Worm (Caenorhabditis elegans): ENCODE results near the gene ncx-6.

Gene ncx-6

ce11 chrIII:9697886-9698285 lies 15.9 kb downstream of the ncx-6 start:
- TF ChIP-seq nhr-67 (tag; optimal IDR thresholded peaks at IDR 0.05) (no peak), nhr-25 (tag; optimal IDR thresholded peaks at IDR 0.05) (peak; percentile 29), nhr-77 (tag; optimal IDR thresholded peaks at IDR 0.05) (no peak), skn-1 (tag; optimal IDR thresholded peaks at IDR 0.05) (no peak), fos-1 (tag; optimal IDR thresholded peaks at IDR 0.05) (no peak), nfya-1 (tag; optimal IDR thresholded peaks at IDR 0.05; ENCODE audit: insufficient read depth) (peak; percentile 23), ama-1 (optimal IDR thresholded peaks at IDR 0.05) (peak; percentile 41), ztf-4 (tag; optimal IDR thresholded peaks at IDR 0.05) (no peak), unc-62 (GFP tag; optimal IDR thresholded peaks at IDR 0.05) (no peak)

ce11 chrIII:9697323-9697722 lies 16.4 kb downstream of the ncx-6 start:
- TF ChIP-seq nhr-43 (tag; optimal IDR thresholded peaks at IDR 0.05; ENCODE audit: poor library complexity, severe bottlenecking) (peak; percentile 10), tbx-2 (tag; optimal IDR thresholded peaks at IDR 0.05) (peak; percentile 18), nhr-23 (tag; optimal IDR thresholded peaks at IDR 0.05) (peak; percentile 37), nhr-25 (tag; optimal IDR thresholded peaks at IDR 0.05) (peak; percentile 14), daf-12 (tag; optimal IDR thresholded peaks at IDR 0.05) (no peak), nhr-12 (tag; optimal IDR thresholded peaks at IDR 0.05) (no peak), fkh-2 (tag; optimal IDR thresholded peaks at IDR 0.05) (no peak), snpc-4 (tag; optimal IDR thresholded peaks at IDR 0.05) (peak; percentile 59), hmg-11 (tag; optimal IDR thresholded peaks at IDR 0.05) (peak; percentile 75), nfya-1 (tag; optimal IDR thresholded peaks at IDR 0.05; ENCODE audit: insufficient read depth) (peak; percentile 89), jun-1 (tag; optimal IDR thresholded peaks at IDR 0.05) (peak; percentile 1), ama-1 (optimal IDR thresholded peaks at IDR 0.05) (peak; percentile 12), pqm-1 (tag; optimal IDR thresholded peaks at IDR 0.05) (peak; percentile 45), elt-2 (tag; optimal IDR thresholded peaks at IDR 0.05) (peak; percentile 23), skn-1 (tag; optimal IDR thresholded peaks at IDR 0.05) (peak; percentile 42), elt-1 (tag; optimal IDR thresholded peaks at IDR 0.05) (peak; percentile 21), lin-15B (tag; optimal IDR thresholded peaks at IDR 0.05) (peak; percentile 74), nhr-67 (tag; optimal IDR thresholded peaks at IDR 0.05) (no peak), sea-2 (GFP tag; optimal IDR thresholded peaks at IDR 0.05) (no peak), pha-4 (tag; optimal IDR thresholded peaks at IDR 0.05) (peak; percentile 56), lin-39 (tag; optimal IDR thresholded peaks at IDR 0.05) (peak; percentile 93)

- TF ChIP-seq nhr-12 (tag; optimal IDR thresholded peaks at IDR 0.05) (no peak), egl-5 (tag; optimal IDR thresholded peaks at IDR 0.05) (no peak), pqm-1 (tag; optimal IDR thresholded peaks at IDR 0.05) (no peak), jun-1 (tag; optimal IDR thresholded peaks at IDR 0.05) (no peak), hmg-11 (tag; optimal IDR thresholded peaks at IDR 0.05) (no peak), lin-39 (tag; optimal IDR thresholded peaks at IDR 0.05) (no peak)
Observed at ce11 chrIII:9696417-9696816, 17.3 kb downstream of the ncx-6 start, which contains the start of gene bud-31. bud-31 (minus strand) TSS chrIII:9696517.

ce11 chrIII:9695379-9695778 lies 18.4 kb downstream of the ncx-6 start:
- TF ChIP-seq lin-15B (tag; optimal IDR thresholded peaks at IDR 0.05) (peak; percentile 19), nhr-25 (tag; optimal IDR thresholded peaks at IDR 0.05) (peak; percentile 6), hmg-11 (tag; optimal IDR thresholded peaks at IDR 0.05) (peak; percentile 16), unc-39 (tag; optimal IDR thresholded peaks at IDR 0.05) (no peak), nfya-1 (tag; optimal IDR thresholded peaks at IDR 0.05; ENCODE audit: insufficient read depth) (peak; percentile 52), pha-4 (tag; optimal IDR thresholded peaks at IDR 0.05) (peak; percentile 28)

ce11 chrIII:9694474-9694873 lies 19.3 kb downstream of the ncx-6 start, which contains the start of gene set-3:
set-3 (minus strand) TSS chrIII:9694574.
- TF ChIP-seq ztf-11 (tag; optimal IDR thresholded peaks at IDR 0.05) (no peak), fos-1 (tag; optimal IDR thresholded peaks at IDR 0.05) (no peak), sea-2 (GFP tag; optimal IDR thresholded peaks at IDR 0.05) (no peak)

DNA sequence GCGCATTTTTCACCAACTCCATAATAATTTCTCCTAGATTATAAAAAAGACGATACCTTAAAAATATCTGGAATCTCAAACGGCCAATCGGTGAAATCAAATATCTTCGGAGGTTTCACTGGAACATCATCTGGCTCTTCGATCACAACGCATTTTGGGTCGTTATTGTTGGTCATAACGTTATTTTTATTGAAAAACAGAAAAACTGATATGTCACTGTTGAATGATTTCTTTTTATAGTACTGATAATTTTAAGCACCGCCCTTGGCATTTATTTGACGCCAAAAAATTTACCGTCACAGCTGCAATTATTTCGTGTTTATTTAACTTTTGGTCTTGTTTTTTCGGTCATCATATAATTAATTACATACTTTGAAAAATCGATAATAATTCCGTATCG lies 23.7 kb downstream of the ncx-6 start, which contains the start of gene best-5:
Gene best-5 (minus strand): TSS at position 210 of the 400 bp plus-strand sequence.
- TF ChIP-seq elt-2 (tag; optimal IDR thresholded peaks at IDR 0.05), result peak; percentile 42
- TF ChIP-seq ztf-11 (tag; optimal IDR thresholded peaks at IDR 0.05), result no peak
- no peak for TF ChIP-seq nhr-25 (tag; optimal IDR thresholded peaks at IDR 0.05)
- no peak for TF ChIP-seq ceh-16 (tag; optimal IDR thresholded peaks at IDR 0.05)
- no peak for TF ChIP-seq skn-1 (tag; optimal IDR thresholded peaks at IDR 0.05)
- no peak for TF ChIP-seq nhr-67 (tag; optimal IDR thresholded peaks at IDR 0.05)
- no peak for TF ChIP-seq nhr-11 (tag; optimal IDR thresholded peaks at IDR 0.05)
- TF ChIP-seq nfya-1 (tag; optimal IDR thresholded peaks at IDR 0.05; ENCODE audit: insufficient read depth), result no peak
- no peak for TF ChIP-seq R02D3.7 (tag; optimal IDR thresholded peaks at IDR 0.05)
- TF ChIP-seq lin-39 (tag; optimal IDR thresholded peaks at IDR 0.05), result no peak
- no peak for TF ChIP-seq elt-3 (tag; optimal IDR thresholded peaks at IDR 0.05)
- TF ChIP-seq nhr-28 (tag; optimal IDR thresholded peaks at IDR 0.05), result no peak
- no peak for TF ChIP-seq ZK546.5 (tag; optimal IDR thresholded peaks at IDR 0.05)
- no peak for TF ChIP-seq lin-15B (tag; optimal IDR thresholded peaks at IDR 0.05)
- no peak for TF ChIP-seq fos-1 (tag; optimal IDR thresholded peaks at IDR 0.05)
- TF ChIP-seq pqm-1 (tag; optimal IDR thresholded peaks at IDR 0.05), result peak; percentile 43

All from whole organism, L3 larva.